Worm (Caenorhabditis elegans) whole organism, L3 larva: Measurements from ENCODE around the gene abcf-3.
A peak's percentile ranks its signal among the peaks of the same experiment; 100 is the strongest.

Experiments
- ceh-28 ChIP-seq: fragments of 150-350 bp; optimal IDR thresholded peaks from 2 replicates; lab custom pipeline; 2014; ENCODE audit warnings: missing biosample characterization, missing genetic modification reagents, missing genetic modification characterization
- ceh-9 ChIP-seq: sonication (generic microtip); optimal IDR thresholded peaks from 2 replicates; lab custom pipeline; 2018; ENCODE audit warnings: missing biosample characterization, missing genetic modification characterization
- egl-5 ChIP-seq: fragments of 150-350 bp; optimal IDR thresholded peaks from 2 replicates; lab custom pipeline; 2017; ENCODE audit warnings: missing biosample characterization, missing genetic modification reagents, missing genetic modification characterization, inconsistent platforms
- fkh-2 ChIP-seq: fragments of 150-350 bp; optimal IDR thresholded peaks from 2 replicates; lab custom pipeline; 2014; ENCODE audit warnings: missing biosample characterization, missing genetic modification reagents, missing genetic modification characterization
- lin-39 ChIP-seq: fragments of 150-350 bp; optimal IDR thresholded peaks from 2 replicates; lab custom pipeline; 2018; ENCODE audit warnings: missing biosample characterization, missing genetic modification reagents, missing genetic modification characterization
- nfya-1 ChIP-seq: sonication (generic microtip); optimal IDR thresholded peaks from 2 replicates; lab custom pipeline; 2017; ENCODE audit warnings: missing genetic modification characterization, mild to moderate bottlenecking, missing compliant biosample characterization, antibody characterized with exemption, moderate library complexity; ENCODE audit not compliant: insufficient read depth
- nhr-237 ChIP-seq: fragments of 150-350 bp; optimal IDR thresholded peaks from 2 replicates; lab custom pipeline; 2014; ENCODE audit warnings: missing biosample characterization, missing genetic modification characterization
- nhr-25 ChIP-seq: sonication (generic microtip); optimal IDR thresholded peaks from 2 replicates; lab custom pipeline; 2017; ENCODE audit warnings: missing biosample characterization, missing genetic modification characterization
- ztf-4 ChIP-seq: fragments of 150-350 bp; optimal IDR thresholded peaks from 2 replicates; lab custom pipeline; 2014; ENCODE audit warnings: missing biosample characterization, missing genetic modification characterization

DNA sequence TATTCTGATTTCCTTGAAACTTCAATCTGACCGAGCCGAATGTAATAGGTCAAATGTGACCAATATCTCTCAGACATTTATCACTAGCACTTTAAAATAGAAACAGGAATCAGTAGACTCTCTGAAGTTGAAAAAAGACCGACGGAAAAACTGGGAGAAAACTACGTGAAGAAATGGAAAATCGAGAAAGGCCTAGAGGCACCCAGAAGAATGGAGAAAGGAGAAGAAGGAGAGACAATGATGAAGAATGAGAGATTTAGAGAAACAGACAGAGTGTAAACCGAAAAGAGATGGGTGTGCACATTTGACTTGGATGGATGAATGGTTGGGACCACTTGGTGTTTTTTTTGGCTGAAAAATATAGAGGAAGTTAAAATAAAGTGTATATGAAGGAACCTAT lies 3.2 kb upstream of the abcf-3 start:
- no peak for TF ChIP-seq egl-5 (tag; lab: Kevin White, UChicago)
- no peak for TF ChIP-seq ceh-28 (tag; lab: Kevin White, UChicago)
- TF ChIP-seq fkh-2, result no peak
- TF ChIP-seq nhr-237, result no peak
- TF ChIP-seq nfya-1 (tag; lab: Kevin White, UChicago), result peak; percentile 65
- TF ChIP-seq lin-39, result peak; percentile 18
- TF ChIP-seq nhr-25 (tag; lab: Kevin White, UChicago), result no peak
- no peak for TF ChIP-seq ztf-4
- TF ChIP-seq ceh-9 (tag; lab: Kevin White, UChicago), result no peak
